Worm (Caenorhabditis elegans): ENCODE measurements around the gene dph-3.

DNA sequence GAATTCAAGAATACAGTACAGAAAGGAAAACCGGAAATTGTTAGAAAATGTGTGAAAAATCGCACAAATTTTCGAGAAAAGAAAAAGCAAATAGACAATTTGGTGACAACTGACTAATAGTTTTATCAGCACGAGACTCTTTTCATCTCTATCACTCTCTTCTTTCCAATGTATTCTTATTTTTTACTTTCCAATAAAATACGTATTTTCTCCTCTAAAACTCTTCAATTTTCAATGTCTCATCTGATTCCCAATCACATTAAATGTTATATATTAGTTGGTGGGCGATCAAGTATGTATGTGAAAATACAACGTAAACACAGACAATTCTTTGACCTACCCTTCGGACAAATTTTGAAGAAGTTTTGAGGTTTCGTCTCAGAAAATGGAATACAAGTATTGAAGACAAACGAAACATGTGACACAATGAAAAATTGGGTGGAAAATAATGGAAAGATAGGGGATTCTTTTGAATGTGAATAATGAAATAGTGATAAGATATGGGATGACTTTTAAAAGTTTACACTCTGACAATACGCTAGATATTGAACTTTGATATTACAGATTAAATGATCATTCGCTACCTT is 30.4 kb downstream of the dph-3 start, which contains the start of gene cka-1:
- no peak for TF ChIP-seq flt-1 (GFP tag; IDR thresholded peaks at IDR 0.05)
- no peak for TF ChIP-seq hmbx-1 (tag; optimal IDR thresholded peaks at IDR 0.05)
- no peak for TF ChIP-seq F13C5.2 (tag; optimal IDR thresholded peaks at IDR 0.05)
- TF ChIP-seq ama-1 (optimal IDR thresholded peaks at IDR 0.05) = no peak
- no peak for TF ChIP-seq ets-7 (tag; optimal IDR thresholded peaks at IDR 0.05)
- no peak for TF ChIP-seq hmg-4 (GFP tag; optimal IDR thresholded peaks at IDR 0.05)
- TF ChIP-seq sea-1 (GFP tag; conservative IDR thresholded peaks at IDR 0.05) = no peak
- TF ChIP-seq tra-4 (tag; optimal IDR thresholded peaks at IDR 0.05) = no peak
- TF ChIP-seq B0310.2 (tag; optimal IDR thresholded peaks at IDR 0.05) = no peak
- no peak for TF ChIP-seq tbx-11 (GFP tag; IDR thresholded peaks at IDR 0.05)
